Fruit fly (Drosophila melanogaster) whole organism, pupa: ENCODE results near the gene loh.

Experiments used
- CG10348 ChIP-seq: fragments of 200-800 bp; sonication (Bioruptor generic); IDR thresholded peaks from 2 replicates; pipeline ENCODE4 v1.3.6; 2022; ENCODE audit warnings: missing biosample characterization, missing genetic modification characterization
- CG12605 ChIP-seq: fragments of 200-800 bp; sonication (Bioruptor generic); IDR thresholded peaks from 2 replicates; pipeline ENCODE4 v1.3.6; 2022; ENCODE audit warnings: missing biosample characterization, missing genetic modification characterization
- CG13204 ChIP-seq: fragments of 200-800 bp; sonication (Bioruptor generic); optimal IDR thresholded peaks from 2 replicates; lab custom pipeline; 2018; ENCODE audit warnings: missing biosample characterization, mild to moderate bottlenecking, missing genetic modification characterization, moderate library complexity
- CG14655 ChIP-seq: fragments of 200-800 bp; sonication (Bioruptor generic); optimal IDR thresholded peaks from 3 replicates; lab custom pipeline; 2017; ENCODE audit warnings: mild to moderate bottlenecking, missing biosample characterization, missing genetic modification reagents, missing genetic modification characterization
- CG15710 ChIP-seq: fragments of 200-800 bp; sonication (Bioruptor generic); optimal IDR thresholded peaks from 2 replicates; lab custom pipeline; 2018; ENCODE audit warnings: missing biosample characterization, mild to moderate bottlenecking, missing genetic modification characterization, moderate library complexity
- CG17806 ChIP-seq: fragments of 200-800 bp; sonication (Bioruptor generic); optimal IDR thresholded peaks from 2 replicates; lab custom pipeline; 2018; ENCODE audit warnings: missing biosample characterization, mild to moderate bottlenecking, missing genetic modification characterization, moderate library complexity
- CG32121 ChIP-seq: fragments of 200-800 bp; sonication (Bioruptor generic); IDR thresholded peaks from 2 replicates; pipeline ENCODE4 v1.3.6; 2022; ENCODE audit warnings: missing biosample characterization, missing genetic modification characterization
- CG34367 ChIP-seq: fragments of 200-800 bp; sonication (Bioruptor generic); optimal IDR thresholded peaks from 2 replicates; lab custom pipeline; 2018; ENCODE audit warnings: missing biosample characterization, mild to moderate bottlenecking, missing genetic modification characterization
- CG4496 ChIP-seq: fragments of 200-800 bp; sonication (Bioruptor generic); IDR thresholded peaks from 3 replicates; pipeline ENCODE4 v1.3.6; 2022; ENCODE audit warnings: missing biosample characterization, missing genetic modification characterization
- CG8159 ChIP-seq: fragments of 200-800 bp; sonication (Bioruptor generic); optimal IDR thresholded peaks from 3 replicates; lab custom pipeline; 2018; ENCODE audit warnings: missing biosample characterization, mild to moderate bottlenecking, missing genetic modification characterization, moderate library complexity
- CG8301 ChIP-seq: fragments of 200-800 bp; sonication (Bioruptor generic); optimal IDR thresholded peaks from 2 replicates; lab custom pipeline; 2018; ENCODE audit warnings: missing biosample characterization, mild to moderate bottlenecking, missing genetic modification characterization
- CG9948 ChIP-seq: fragments of 200-800 bp; sonication (Bioruptor generic); optimal IDR thresholded peaks from 2 replicates; lab custom pipeline; 2018; ENCODE audit warnings: missing biosample characterization, mild to moderate bottlenecking, missing genetic modification characterization, moderate library complexity
- D1 ChIP-seq: fragments of 200-800 bp; sonication (Bioruptor generic); optimal IDR thresholded peaks from 2 replicates; lab custom pipeline; 2018; ENCODE audit warnings: missing biosample characterization, mild to moderate bottlenecking, missing genetic modification characterization, moderate library complexity
- EcR ChIP-seq: fragments of 200-800 bp; sonication (Bioruptor generic); optimal IDR thresholded peaks from 3 replicates; lab custom pipeline; 2019; ENCODE audit warnings: missing biosample characterization, missing genetic modification characterization, mild to moderate bottlenecking, moderate library complexity, missing genetic modification reagents
- Ets98B ChIP-seq: fragments of 200-800 bp; sonication (Bioruptor generic); IDR thresholded peaks from 2 replicates; pipeline ENCODE4 v1.3.6; 2022; ENCODE audit warnings: missing biosample characterization, missing genetic modification characterization
- Pif1A ChIP-seq: fragments of 200-800 bp; sonication (Bioruptor generic); optimal IDR thresholded peaks from 3 replicates; lab custom pipeline; 2016; ENCODE audit warnings: missing biosample characterization, missing genetic modification characterization
- Pif1B ChIP-seq: fragments of 200-800 bp; sonication (Bioruptor generic); optimal IDR thresholded peaks from 3 replicates; lab custom pipeline; 2016; ENCODE audit warnings: missing biosample characterization, missing genetic modification characterization
- Snoo ChIP-seq: fragments of 200-800 bp; sonication (Bioruptor generic); optimal IDR thresholded peaks from 3 replicates; lab custom pipeline; 2017; ENCODE audit warnings: missing biosample characterization, mild to moderate bottlenecking, missing genetic modification characterization, inconsistent platforms
- fd96Ca ChIP-seq: fragments of 200-800 bp; sonication (Bioruptor generic); IDR thresholded peaks from 3 replicates; pipeline ENCODE4 v1.3.6; 2022; ENCODE audit warnings: missing biosample characterization, missing genetic modification characterization
- gl ChIP-seq: fragments of 200-800 bp; sonication (Bioruptor generic); optimal IDR thresholded peaks from 2 replicates; lab custom pipeline; 2018; ENCODE audit warnings: missing biosample characterization, mild to moderate bottlenecking, missing genetic modification characterization
- rn ChIP-seq: fragments of 200-800 bp; sonication (Bioruptor generic); IDR thresholded peaks from 2 replicates; pipeline ENCODE4 v1.3.6; 2022; ENCODE audit warnings: missing biosample characterization, missing genetic modification characterization

The loh gene

dm6 chr2L:10437317-10437716 is 5.0 kb upstream of the loh start, which contains the start of gene STUB1:
Gene STUB1, plus strand, starts transcription at chr2L:10437548.
- TF ChIP-seq CG34367 (tag; lab: Kevin White, UChicago) (no peak), CG10348 (GFP tag; lab: Robert Waterston, UW) (no peak), fd96Ca (GFP tag; lab: Robert Waterston, UW) (no peak), Ets98B (GFP tag; lab: Robert Waterston, UW) (no peak), gl (tag; lab: Kevin White, UChicago) (no peak), CG8159 (tag; lab: Kevin White, UChicago) (no peak), rn (GFP tag; lab: Robert Waterston, UW) (no peak), Snoo (tag; lab: Kevin White, UChicago) (no peak), CG17806 (no peak), Pif1B (GFP tag; lab: Kevin White, UChicago) (no peak), CG4496 (GFP tag; lab: Robert Waterston, UW) (no peak), CG13204 (GFP tag; lab: Kevin White, UChicago) (no peak), Pif1A (GFP tag; lab: Kevin White, UChicago) (no peak), CG32121 (GFP tag; lab: Robert Waterston, UW) (no peak), CG15710 (no peak), D1 (no peak), CG12605 (GFP tag; lab: Robert Waterston, UW) (no peak), CG8301 (tag; lab: Kevin White, UChicago) (no peak), CG14655 (no peak), CG9948 (no peak)

DNA sequence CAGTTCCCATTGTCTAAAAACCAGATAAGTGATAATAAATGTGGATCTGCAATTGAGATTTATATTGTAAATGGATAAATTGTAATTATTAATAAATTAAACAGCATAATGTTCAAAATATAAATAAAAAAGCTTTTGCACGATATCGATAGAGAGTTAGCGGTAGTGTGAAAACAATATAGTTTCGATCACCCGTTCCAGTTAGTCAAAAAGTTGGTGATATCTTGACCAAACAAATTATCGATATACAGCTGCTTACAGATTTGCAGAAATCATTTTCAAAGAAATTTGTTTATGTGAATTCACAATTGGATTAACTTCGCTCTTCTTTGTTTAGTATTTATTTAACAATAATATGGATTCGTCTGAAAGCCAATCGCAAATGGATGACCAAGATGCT is 3.2 kb upstream of the loh start, which contains the start of gene Nse4:
Nse4 (plus strand) TSS at position 267 of the 400 bp plus-strand sequence.
- no peak for TF ChIP-seq EcR (GFP tag; lab: Kevin White, UChicago)
- no peak for TF ChIP-seq CG17806
- TF ChIP-seq CG13204 (GFP tag; lab: Kevin White, UChicago) = no peak
- TF ChIP-seq CG8301 (tag; lab: Kevin White, UChicago) = no peak
- no peak for TF ChIP-seq CG8159 (tag; lab: Kevin White, UChicago)

- TF ChIP-seq Ets98B (GFP tag; lab: Robert Waterston, UW) (no peak), Pif1B (GFP tag; lab: Kevin White, UChicago) (no peak)
These were observed 10.0 kb downstream of the loh start, which contains the start of gene ppk10 for dm6 chr2L:10452296-10452695. Gene ppk10, minus strand, starts transcription at chr2L:10452396.

DNA sequence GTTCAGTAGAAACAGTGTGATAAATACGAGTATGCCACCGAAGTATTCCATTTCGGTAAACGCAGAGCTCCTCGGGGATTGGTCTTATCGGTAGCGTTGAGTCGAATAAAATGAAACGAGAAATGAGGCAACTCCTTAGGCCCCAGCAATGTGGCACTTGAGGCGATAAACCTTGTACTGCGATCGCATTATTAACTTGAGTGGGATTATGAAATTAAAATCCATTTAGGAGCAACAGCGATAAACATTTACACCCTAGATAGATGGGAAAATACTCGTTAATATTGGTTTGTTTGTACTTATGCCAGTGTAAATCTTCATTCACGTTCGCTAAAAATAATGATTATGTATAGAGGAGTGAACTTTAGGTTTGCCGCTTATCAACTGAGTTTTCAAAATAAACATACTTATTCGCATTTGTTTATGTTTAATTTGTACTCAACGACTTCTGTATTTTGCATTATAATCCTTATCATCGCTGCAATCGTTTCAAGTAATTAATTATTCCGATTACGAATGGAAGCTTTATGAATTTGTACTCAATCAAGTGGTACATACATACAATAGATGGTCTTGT is 13.7 kb downstream of the loh start:
- no peak for TF ChIP-seq CG34367 (tag; lab: Kevin White, UChicago)
- TF ChIP-seq CG8301 (tag; lab: Kevin White, UChicago) = no peak
- no peak for TF ChIP-seq CG4496 (GFP tag; lab: Robert Waterston, UW)
- TF ChIP-seq Pif1A (GFP tag; lab: Kevin White, UChicago) = no peak
- no peak for TF ChIP-seq fd96Ca (GFP tag; lab: Robert Waterston, UW)
- TF ChIP-seq CG17806 = no peak
- TF ChIP-seq Snoo (tag; lab: Kevin White, UChicago) = no peak
- TF ChIP-seq CG9948 = no peak
- TF ChIP-seq CG13204 (GFP tag; lab: Kevin White, UChicago) = no peak
- TF ChIP-seq CG14655 = no peak
- no peak for TF ChIP-seq rn (GFP tag; lab: Robert Waterston, UW)
- TF ChIP-seq CG8159 (tag; lab: Kevin White, UChicago) = no peak
- no peak for TF ChIP-seq gl (tag; lab: Kevin White, UChicago)
- TF ChIP-seq, all 21 proteins: peak for 0

DNA sequence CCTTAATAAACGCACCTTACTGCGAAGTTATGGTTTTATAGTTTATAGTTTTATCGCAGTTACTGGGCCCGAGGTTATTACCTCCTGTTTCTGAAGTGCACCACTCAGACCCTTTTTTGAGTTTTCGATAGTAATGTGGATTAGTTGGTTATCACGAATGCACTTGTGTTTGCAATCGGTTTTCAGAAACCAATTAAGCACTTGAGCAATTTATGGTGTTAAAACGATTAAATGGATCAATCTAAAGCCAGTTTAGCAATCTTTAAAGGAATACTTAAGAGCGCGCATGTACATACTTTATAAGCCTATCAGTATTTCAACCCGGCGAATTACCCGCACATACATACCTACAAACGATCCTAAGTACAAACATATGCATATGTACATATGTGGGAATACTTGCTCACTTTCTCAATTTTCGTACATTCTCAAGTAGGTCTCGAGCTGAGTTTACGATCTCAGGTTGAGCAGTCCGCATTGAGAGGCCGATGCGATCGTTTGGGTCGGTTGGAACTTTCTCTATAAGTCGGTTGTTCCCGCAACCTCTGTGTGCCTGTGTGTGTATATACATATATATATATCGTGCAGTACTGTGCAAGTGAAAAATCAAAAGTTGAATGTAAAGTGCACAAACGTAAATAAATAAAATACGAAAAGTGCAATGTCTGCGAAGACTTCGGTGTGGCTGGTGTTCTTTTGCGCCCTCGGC is 15.0 kb downstream of the loh start, which contains the start of the genes LManI and LManII:
LManI (minus strand) TSS at position 51 of the 709 bp plus-strand sequence.
LManII (plus strand) TSS at position 468 of the 709 bp plus-strand sequence.
- TF ChIP-seq rn (GFP tag; lab: Robert Waterston, UW) = no peak
- no peak for TF ChIP-seq fd96Ca (GFP tag; lab: Robert Waterston, UW)
- TF ChIP-seq CG9948 = no peak
- TF ChIP-seq Snoo (tag; lab: Kevin White, UChicago) = no peak
- no peak for TF ChIP-seq CG4496 (GFP tag; lab: Robert Waterston, UW)
- TF ChIP-seq CG15710 = no peak
- peak; percentile 12; the same call in 1 of the 2 replicates for TF ChIP-seq CG12605 (GFP tag; lab: Robert Waterston, UW)
- TF ChIP-seq, all 21 proteins: peak for 1

dm6 chr2L:10458979-10459378 is 16.6 kb downstream of the loh start:
- TF ChIP-seq CG10348 (GFP tag; lab: Robert Waterston, UW) = no peak
- no peak for TF ChIP-seq CG12605 (GFP tag; lab: Robert Waterston, UW)
- TF ChIP-seq D1 = no peak
- no peak for TF ChIP-seq CG8301 (tag; lab: Kevin White, UChicago)
- TF ChIP-seq CG8159 (tag; lab: Kevin White, UChicago) = no peak
- no peak for TF ChIP-seq rn (GFP tag; lab: Robert Waterston, UW)
- TF ChIP-seq CG15710 = no peak
- no peak for TF ChIP-seq EcR (GFP tag; lab: Kevin White, UChicago)
- no peak for TF ChIP-seq Ets98B (GFP tag; lab: Robert Waterston, UW)
- no peak for TF ChIP-seq fd96Ca (GFP tag; lab: Robert Waterston, UW)
- no peak for TF ChIP-seq gl (tag; lab: Kevin White, UChicago)
- TF ChIP-seq CG32121 (GFP tag; lab: Robert Waterston, UW) = no peak
- TF ChIP-seq Pif1A (GFP tag; lab: Kevin White, UChicago) = no peak
- no peak for TF ChIP-seq CG34367 (tag; lab: Kevin White, UChicago)
- TF ChIP-seq CG17806 = no peak
